Fruit fly (Drosophila melanogaster): ENCODE measurements around the gene CG15456.

The CG15456 gene

dm6 chrX:20429482-20430204, 2.8 kb upstream of the CG15456 start, which contains the start of the genes CG11710 and mal (continued):
- no peak for TF ChIP-seq CG12236 (GFP tag; optimal IDR thresholded peaks at IDR 0.05)
- peak; percentile 73 for TF ChIP-seq CG31224 (GFP tag; IDR thresholded peaks at IDR 0.05)
- no peak for TF ChIP-seq Elba2 (GFP tag; optimal IDR thresholded peaks at IDR 0.05)
- no peak for TF ChIP-seq CG10565 (GFP tag; optimal IDR thresholded peaks at IDR 0.05)
- TF ChIP-seq CG3407 (GFP tag; optimal IDR thresholded peaks at IDR 0.05): no peak
- TF ChIP-seq fd3F (GFP tag; optimal IDR thresholded peaks at IDR 0.05): peak; percentile 64
- peak; percentile 70 for TF ChIP-seq CG6683 (GFP tag; optimal IDR thresholded peaks at IDR 0.05)
- TF ChIP-seq lab (GFP tag; optimal IDR thresholded peaks at IDR 0.05): no peak
- peak; percentile 78 for TF ChIP-seq sob (GFP tag; IDR thresholded peaks at IDR 0.05)
- TF ChIP-seq CG16815 (GFP tag; optimal IDR thresholded peaks at IDR 0.05): no peak
- TF ChIP-seq CG7928 (GFP tag; optimal IDR thresholded peaks at IDR 0.05): peak; percentile 37
- peak; percentile 70 for TF ChIP-seq CG12391 (tag; optimal IDR thresholded peaks at IDR 0.05)
- peak; percentile 86 for TF ChIP-seq CG18262 (tag; optimal IDR thresholded peaks at IDR 0.05)
- TF ChIP-seq CG30020 (tag; optimal IDR thresholded peaks at IDR 0.05): peak; percentile 47
- no peak for TF ChIP-seq Sox102F (GFP tag; optimal IDR thresholded peaks at IDR 0.05)
- peak; percentile 81 for TF ChIP-seq Nf-YC (tag; optimal IDR thresholded peaks at IDR 0.05)
- peak; percentile 3 for TF ChIP-seq CG8290 (GFP tag; optimal IDR thresholded peaks at IDR 0.05)
- TF ChIP-seq CG8290 (tag; optimal IDR thresholded peaks at IDR 0.05): no peak
- TF ChIP-seq CG1792 (GFP tag; optimal IDR thresholded peaks at IDR 0.05): peak; percentile 49
- no peak for TF ChIP-seq CG16779 (GFP tag; IDR thresholded peaks at IDR 0.05)
- peak; percentile 72 for TF ChIP-seq Oaz (GFP tag; IDR thresholded peaks at IDR 0.05)
- peak; percentile 12 for TF ChIP-seq HmgD (GFP tag; optimal IDR thresholded peaks at IDR 0.05)
- no peak for TF ChIP-seq CG8765 (GFP tag; IDR thresholded peaks at IDR 0.05)
- peak; percentile 82 for TF ChIP-seq CG8924 (tag; optimal IDR thresholded peaks at IDR 0.05)
- peak; percentile 78 for TF ChIP-seq CG10267 (tag; optimal IDR thresholded peaks at IDR 0.05)
- TF ChIP-seq cwo (GFP tag; optimal IDR thresholded peaks at IDR 0.05): peak; percentile 73
- TF ChIP-seq psq (GFP tag; optimal IDR thresholded peaks at IDR 0.05): no peak
- TF ChIP-seq mirr (GFP tag; optimal IDR thresholded peaks at IDR 0.05): peak; percentile 80
- peak; percentile 51; the same call in 1 of the 3 replicates for TF ChIP-seq CG2889 (GFP tag; IDR thresholded peaks at IDR 0.05)
- TF ChIP-seq CG12071 (GFP tag; optimal IDR thresholded peaks at IDR 0.05): no peak
- TF ChIP-seq ham (GFP tag; IDR thresholded peaks at IDR 0.05): no peak
- TF ChIP-seq sna (GFP tag; IDR thresholded peaks at IDR 0.05; ENCODE audit: partially characterized antibody): peak; percentile 46; the same call in 1 of the 2 replicates
- TF ChIP-seq CG33557 (GFP tag; optimal IDR thresholded peaks at IDR 0.05): no peak
- peak; percentile 85 for TF ChIP-seq Meics (GFP tag; optimal IDR thresholded peaks at IDR 0.05)
- no peak for TF ChIP-seq Doc2 (GFP tag; IDR thresholded peaks at IDR 0.05)
- peak; percentile 38 for TF ChIP-seq CG11398 (GFP tag; optimal IDR thresholded peaks at IDR 0.05)
- TF ChIP-seq CG6813 (GFP tag; optimal IDR thresholded peaks at IDR 0.05): peak; percentile 51
- TF ChIP-seq MBD-R2 (GFP tag; IDR thresholded peaks at IDR 0.05): peak; percentile 41
- TF ChIP-seq CG4360 (GFP tag; IDR thresholded peaks at IDR 0.05): no peak
- peak; percentile 82 for TF ChIP-seq Dbx (GFP tag; IDR thresholded peaks at IDR 0.05)
- 0 out of 2 replicates have a peak, but pooled peaks have one; percentile 35 for TF ChIP-seq Nf-YA (GFP tag; IDR thresholded peaks at IDR 0.05)
- peak; percentile 52 for TF ChIP-seq fd64A (GFP tag; optimal IDR thresholded peaks at IDR 0.05)
- TF ChIP-seq pita (GFP tag; optimal IDR thresholded peaks at IDR 0.05): no peak
- peak; percentile 31 for TF ChIP-seq Ravus (GFP tag; IDR thresholded peaks at IDR 0.05)
- TF ChIP-seq Hey (tag; optimal IDR thresholded peaks at IDR 0.05): no peak
- TF ChIP-seq Adf1 (GFP tag; IDR thresholded peaks at IDR 0.05): peak; percentile 48; the same call in 1 of the 2 replicates
- TF ChIP-seq odd (GFP tag; optimal IDR thresholded peaks at IDR 0.05): no peak
- peak; percentile 66 for TF ChIP-seq CG3995 (GFP tag; optimal IDR thresholded peaks at IDR 0.05)
- peak; percentile 83 for TF ChIP-seq CG30403 (GFP tag; optimal IDR thresholded peaks at IDR 0.05)
- TF ChIP-seq lola (GFP tag; optimal IDR thresholded peaks at IDR 0.05): peak in 1 of 3 experiments; percentile 53

All from whole organism, embryonic.